Fruit fly (Drosophila melanogaster) whole organism, embryonic: Measurements from ENCODE around the gene CG33269.

Experiments used
- CG1024 ChIP-seq: fragments of 200-800 bp; sonication (Bioruptor generic); IDR thresholded peaks from 2 replicates; pipeline ENCODE4 v1.3.6; 2022; ENCODE audit warnings: missing biosample characterization, missing genetic modification characterization
- CG10654 ChIP-seq: fragments of 200-800 bp; sonication (Bioruptor generic); optimal IDR thresholded peaks from 2 replicates; lab custom pipeline; 2016; ENCODE audit warnings: missing biosample characterization, missing genetic modification characterization
- CG12104 ChIP-seq: fragments of 200-800 bp; sonication (Bioruptor generic); optimal IDR thresholded peaks from 3 replicates; lab custom pipeline; 2016; ENCODE audit warnings: missing biosample characterization, missing genetic modification characterization
- CG12659 ChIP-seq: fragments of 200-800 bp; sonication (Bioruptor generic); optimal IDR thresholded peaks from 3 replicates; lab custom pipeline; 2017; ENCODE audit warnings: mild to moderate bottlenecking, missing biosample characterization, missing genetic modification reagents, missing genetic modification characterization
- CG12769 ChIP-seq: fragments of 200-800 bp; sonication (Bioruptor generic); optimal IDR thresholded peaks from 2 replicates; lab custom pipeline; 2019; ENCODE audit warnings: missing biosample characterization, mild to moderate bottlenecking, missing genetic modification characterization, moderate library complexity
- CG13424 ChIP-seq: fragments of 200-800 bp; sonication (Bioruptor generic); optimal IDR thresholded peaks from 2 replicates; lab custom pipeline; 2019; ENCODE audit warnings: missing biosample characterization, mild to moderate bottlenecking, missing genetic modification characterization, moderate library complexity
- CG1529 ChIP-seq: fragments of 200-800 bp; sonication (Bioruptor generic); optimal IDR thresholded peaks from 3 replicates; lab custom pipeline; 2018; ENCODE audit warnings: missing biosample characterization, missing genetic modification characterization
- CG15479 ChIP-seq: fragments of 200-800 bp; sonication (Bioruptor generic); optimal IDR thresholded peaks from 3 replicates; lab custom pipeline; 2019; ENCODE audit warnings: missing biosample characterization, mild to moderate bottlenecking, missing genetic modification characterization, moderate library complexity
- CG15601 ChIP-seq: fragments of 200-800 bp; sonication (Bioruptor generic); optimal IDR thresholded peaks from 3 replicates; lab custom pipeline; 2019; ENCODE audit warnings: missing biosample characterization, mild to moderate bottlenecking, missing genetic modification characterization, moderate library complexity
- CG2116 ChIP-seq: fragments of 200-800 bp; sonication (Bioruptor generic); optimal IDR thresholded peaks from 3 replicates; lab custom pipeline; 2018; ENCODE audit warnings: missing biosample characterization, mild to moderate bottlenecking, missing genetic modification characterization
- CG2129 ChIP-seq: fragments of 200-800 bp; sonication (Bioruptor generic); IDR thresholded peaks from 2 replicates; pipeline ENCODE4 v1.3.6; 2022; ENCODE audit warnings: missing biosample characterization, missing genetic modification characterization; ENCODE audit not compliant: partially characterized antibody
- CG2202 ChIP-seq: fragments of 200-800 bp; sonication (Bioruptor generic); optimal IDR thresholded peaks from 2 replicates; lab custom pipeline; 2018; ENCODE audit warnings: missing biosample characterization, mild to moderate bottlenecking, missing genetic modification characterization
- CG2678 ChIP-seq: fragments of 200-800 bp; sonication (Bioruptor generic); optimal IDR thresholded peaks from 3 replicates; lab custom pipeline; 2019; ENCODE audit warnings: missing biosample characterization, mild to moderate bottlenecking, missing genetic modification characterization, moderate library complexity
- CG31441 ChIP-seq: fragments of 200-800 bp; sonication (Bioruptor generic); IDR thresholded peaks from 2 replicates; pipeline ENCODE4 v1.3.6; 2022; ENCODE audit warnings: missing biosample characterization, missing genetic modification characterization
- CG32532 ChIP-seq: fragments of 200-800 bp; sonication (Bioruptor generic); IDR thresholded peaks from 2 replicates; pipeline ENCODE4 v1.3.6; 2022; ENCODE audit warnings: missing biosample characterization, missing genetic modification characterization
- CG8388 ChIP-seq: fragments of 200-800 bp; sonication (Bioruptor generic); optimal IDR thresholded peaks from 2 replicates; lab custom pipeline; 2019; ENCODE audit warnings: missing biosample characterization, mild to moderate bottlenecking, missing genetic modification characterization, moderate library complexity
- CG9437 ChIP-seq: fragments of 200-800 bp; sonication (Bioruptor generic); optimal IDR thresholded peaks from 2 replicates; lab custom pipeline; 2018; ENCODE audit warnings: missing biosample characterization, mild to moderate bottlenecking, missing genetic modification characterization
- CG9727 ChIP-seq: fragments of 200-800 bp; sonication (Bioruptor generic); optimal IDR thresholded peaks from 3 replicates; lab custom pipeline; 2017; ENCODE audit warnings: missing biosample characterization, mild to moderate bottlenecking, missing genetic modification characterization
- CrebB ChIP-seq: fragments of 200-800 bp; sonication (Bioruptor generic); optimal IDR thresholded peaks from 3 replicates; lab custom pipeline; 2018; ENCODE audit warnings: missing biosample characterization, mild to moderate bottlenecking, missing genetic modification characterization
- Deaf1 ChIP-seq: fragments of 200-800 bp; optimal IDR thresholded peaks from 3 replicates; lab custom pipeline; 2019; ENCODE audit warnings: missing biosample characterization, mild to moderate bottlenecking, missing genetic modification characterization, moderate library complexity
- Doc2 ChIP-seq: fragments of 200-800 bp; sonication (Bioruptor generic); IDR thresholded peaks from 2 replicates; pipeline ENCODE4 v1.3.6; 2022; ENCODE audit warnings: missing biosample characterization, missing genetic modification characterization
- Doc3 ChIP-seq: fragments of 200-800 bp; sonication (Bioruptor generic); IDR thresholded peaks from 3 replicates; pipeline ENCODE4 v1.3.6; 2022; ENCODE audit warnings: missing biosample characterization, missing genetic modification characterization; ENCODE audit not compliant: partially characterized antibody
- Dref ChIP-seq: fragments of 200-800 bp; sonication (Bioruptor generic); IDR thresholded peaks from 2 replicates; pipeline ENCODE4 v1.3.6; 2022; ENCODE audit warnings: missing biosample characterization, missing genetic modification characterization
- E2f1 ChIP-seq: fragments of 200-800 bp; sonication (Bioruptor generic); IDR thresholded peaks from 2 replicates; pipeline ENCODE4 v1.3.6; 2022; ENCODE audit warnings: missing biosample characterization, missing genetic modification characterization
- Ets97D ChIP-seq: fragments of 200-800 bp; sonication (Bioruptor generic); optimal IDR thresholded peaks from 3 replicates; lab custom pipeline; 2016; ENCODE audit warnings: missing biosample characterization, missing genetic modification characterization
- HLH54F ChIP-seq: fragments of 200-800 bp; sonication (Bioruptor generic); optimal IDR thresholded peaks from 3 replicates; lab custom pipeline; 2016; ENCODE audit warnings: missing biosample characterization, missing genetic modification characterization
- Hr51 ChIP-seq, 2 experiments: fragments of 200-800 bp; sonication (Bioruptor generic); optimal IDR thresholded peaks; 2 replicates in 1 of 2; 3 replicates in 1 of 2; lab custom pipeline; 2016 to 2018; ENCODE audit warnings: missing biosample characterization in 2 of 2, missing genetic modification characterization in 2 of 2, mild to moderate bottlenecking in 1 of 2, moderate library complexity in 1 of 2
- NC2α ChIP-seq: fragments of 200-800 bp; sonication (Bioruptor generic); optimal IDR thresholded peaks from 2 replicates; lab custom pipeline; 2016; ENCODE audit warnings: missing biosample characterization, missing genetic modification characterization
- PHDP ChIP-seq: fragments of 200-800 bp; sonication (Bioruptor generic); optimal IDR thresholded peaks from 3 replicates; lab custom pipeline; 2018; ENCODE audit warnings: missing biosample characterization, mild to moderate bottlenecking, missing genetic modification characterization, moderate library complexity
- Ptx1 ChIP-seq: fragments of 200-800 bp; sonication (Bioruptor generic); IDR thresholded peaks from 2 replicates; pipeline ENCODE4 v1.3.6; 2022; ENCODE audit warnings: missing biosample characterization, missing genetic modification characterization
- Sin3A ChIP-seq: fragments of >200 bp; optimal IDR thresholded peaks from 2 replicates; lab custom pipeline; 2018
- Six4 ChIP-seq: fragments of 200-800 bp; sonication (Bioruptor generic); optimal IDR thresholded peaks from 2 replicates; lab custom pipeline; 2016; ENCODE audit warnings: missing biosample characterization, missing genetic modification characterization
- Sox102F ChIP-seq: fragments of 200-800 bp; sonication (Bioruptor generic); optimal IDR thresholded peaks from 2 replicates; lab custom pipeline; 2018; ENCODE audit warnings: missing biosample characterization, mild to moderate bottlenecking, missing genetic modification characterization, moderate library complexity
- az2 ChIP-seq: fragments of 200-800 bp; sonication (Bioruptor generic); optimal IDR thresholded peaks from 3 replicates; lab custom pipeline; 2016; ENCODE audit warnings: missing biosample characterization, missing genetic modification characterization
- chm ChIP-seq: fragments of 200-800 bp; sonication (Bioruptor generic); IDR thresholded peaks from 2 replicates; pipeline ENCODE4 v1.3.6; 2022; ENCODE audit warnings: missing biosample characterization, missing genetic modification characterization
- dmrt11E ChIP-seq: fragments of 200-800 bp; sonication (Bioruptor generic); optimal IDR thresholded peaks from 3 replicates; lab custom pipeline; 2018; ENCODE audit warnings: missing biosample characterization, mild to moderate bottlenecking, missing genetic modification characterization, moderate library complexity
- en ChIP-seq: fragments of 200-800 bp; sonication (Bioruptor generic); optimal IDR thresholded peaks from 2 replicates; lab custom pipeline; 2016; ENCODE audit warnings: missing biosample characterization, missing genetic modification characterization
- fd64A ChIP-seq: fragments of 200-800 bp; sonication (Bioruptor generic); optimal IDR thresholded peaks from 3 replicates; lab custom pipeline; 2018; ENCODE audit warnings: missing biosample characterization, mild to moderate bottlenecking, missing genetic modification characterization
- gt ChIP-seq: fragments of 200-800 bp; sonication (Bioruptor generic); IDR thresholded peaks from 2 replicates; pipeline ENCODE4 v1.3.6; 2022; ENCODE audit warnings: missing biosample characterization, missing genetic modification characterization
- hbn ChIP-seq: fragments of 200-800 bp; sonication (Bioruptor generic); IDR thresholded peaks from 2 replicates; pipeline ENCODE4 v1.3.6; 2022; ENCODE audit warnings: missing biosample characterization, missing genetic modification characterization; ENCODE audit not compliant: partially characterized antibody
- nerfin-2 ChIP-seq: fragments of 200-800 bp; sonication (Bioruptor generic); IDR thresholded peaks from 2 replicates; pipeline ENCODE4 v1.3.6; 2022; ENCODE audit warnings: missing biosample characterization, missing genetic modification characterization; ENCODE audit not compliant: partially characterized antibody
- odd ChIP-seq: fragments of 200-800 bp; sonication (Bioruptor generic); optimal IDR thresholded peaks from 2 replicates; lab custom pipeline; 2017; ENCODE audit warnings: missing biosample characterization, mild to moderate bottlenecking, missing genetic modification characterization
- psq ChIP-seq: fragments of 200-800 bp; sonication (Bioruptor generic); optimal IDR thresholded peaks from 2 replicates; lab custom pipeline; 2017; ENCODE audit warnings: missing biosample characterization, missing genetic modification characterization
- pum ChIP-seq: fragments of 200-800 bp; sonication (Bioruptor generic); optimal IDR thresholded peaks from 2 replicates; lab custom pipeline; 2016; ENCODE audit warnings: missing biosample characterization, missing genetic modification characterization
- sd ChIP-seq: fragments of 200-800 bp; sonication (Bioruptor generic); optimal IDR thresholded peaks from 3 replicates; lab custom pipeline; 2018; ENCODE audit warnings: missing biosample characterization, mild to moderate bottlenecking, missing genetic modification characterization, moderate library complexity
- tll ChIP-seq, 2 experiments: fragments of 200-800 bp in 1 of 2; fragments of >200 bp in 1 of 2; sonication (Bioruptor generic) in 1 of 2; optimal IDR thresholded peaks; 2 replicates each; lab custom pipeline; 2017 to 2019; ENCODE audit warnings: missing biosample characterization in 2 of 2, missing genetic modification characterization in 2 of 2, mild to moderate bottlenecking in 1 of 2, moderate library complexity in 1 of 2
- vvl ChIP-seq: fragments of 200-800 bp; sonication (Bioruptor generic); IDR thresholded peaks from 2 replicates; pipeline ENCODE4 v1.3.6; 2022; ENCODE audit warnings: missing biosample characterization, missing genetic modification characterization
- wdn ChIP-seq: fragments of 200-800 bp; sonication (Bioruptor generic); IDR thresholded peaks from 2 replicates; pipeline ENCODE4 v1.3.6; 2022; ENCODE audit warnings: missing biosample characterization, missing genetic modification characterization

CG33269 gene

DNA sequence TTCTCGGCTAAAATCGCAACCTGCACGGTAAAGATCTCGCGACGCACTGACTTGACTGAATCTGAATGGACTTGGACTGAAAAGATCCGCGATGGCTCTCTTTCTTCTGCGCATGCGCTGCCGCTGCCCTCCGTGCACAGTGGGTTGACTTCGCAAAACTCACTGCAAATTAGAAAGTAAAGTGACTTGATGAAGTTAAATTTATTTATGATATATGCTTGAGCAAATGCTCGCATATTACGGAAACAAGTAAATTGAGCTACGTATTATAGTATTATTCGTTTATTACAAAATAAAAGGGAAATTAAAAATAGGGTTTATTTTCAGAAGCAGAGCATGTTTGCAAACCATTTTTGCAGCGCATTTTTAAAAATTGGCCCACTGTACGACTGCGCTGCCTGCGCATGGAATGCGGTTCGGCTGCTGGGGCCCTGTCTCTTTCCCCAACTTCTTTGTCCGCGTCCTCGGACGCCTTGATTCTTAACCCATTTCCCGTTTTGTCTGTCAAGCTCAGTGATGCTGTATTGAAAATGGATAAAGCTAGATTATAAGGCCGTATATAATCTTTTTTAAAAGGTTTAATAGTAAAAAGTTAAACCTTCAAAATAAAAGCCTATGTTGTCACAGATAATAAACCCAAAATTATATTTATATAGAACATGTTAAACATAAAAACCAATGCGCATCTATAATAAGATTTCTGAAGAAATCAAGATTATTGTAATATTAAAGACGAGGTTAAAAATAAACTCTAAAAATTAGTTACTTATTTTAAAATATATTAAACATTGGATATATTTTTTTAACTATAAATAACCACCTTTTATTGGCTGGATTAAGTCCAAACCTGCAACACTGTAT is 6.0 kb upstream of the CG33269 start, which contains the start of gene rt (continued):
- TF ChIP-seq az2 (GFP tag; lab: Kevin White, UChicago) (peak; percentile 35), CG10654 (GFP tag; lab: Kevin White, UChicago) (peak; percentile 4), CG12659 (GFP tag; lab: Kevin White, UChicago) (peak; percentile 32), CG1529 (peak; percentile 56), CrebB (tag; lab: Kevin White, UChicago) (no peak), pum (GFP tag; lab: Kevin White, UChicago) (peak; percentile 40), hbn (GFP tag; lab: Robert Waterston, UW) (no peak), dmrt11E (tag; lab: Kevin White, UChicago) (peak; percentile 83), Ets97D (GFP tag; lab: Kevin White, UChicago) (no peak), vvl (GFP tag; lab: Robert Waterston, UW) (no peak), Ptx1 (GFP tag; lab: Robert Waterston, UW) (no peak; the same call in 1 of the 2 replicates), NC2α (no peak), Dref (GFP tag; lab: Robert Waterston, UW) (no peak), CG9727 (GFP tag; lab: Kevin White, UChicago) (peak; percentile 64), CG9437 (peak; percentile 21), Sin3A (no peak), HLH54F (GFP tag; lab: Kevin White, UChicago) (no peak), odd (GFP tag; lab: Kevin White, UChicago) (peak; percentile 25), chm (GFP tag; lab: Robert Waterston, UW) (no peak), wdn (GFP tag; lab: Robert Waterston, UW) (no peak), Sox102F (GFP tag; lab: Kevin White, UChicago) (peak; percentile 41), PHDP (tag; lab: Kevin White, UChicago) (peak; percentile 41), CG15601 (peak; percentile 53), Hr51 (GFP tag; optimal IDR thresholded peaks at IDR 0.05; lab: Kevin White, UChicago) (peak in 1 of 2 experiments; percentile 58), CG13424 (tag; lab: Kevin White, UChicago) (peak; percentile 70), psq (GFP tag; lab: Kevin White, UChicago) (peak; percentile 9), CG2678 (peak; percentile 68), CG32532 (peak; percentile 32; the same call in 1 of the 2 replicates), fd64A (GFP tag; lab: Kevin White, UChicago) (peak; percentile 24), gt (GFP tag; lab: Robert Waterston, UW) (no peak), CG12104 (no peak), tll (GFP tag; optimal IDR thresholded peaks at IDR 0.05; lab: Kevin White, UChicago) (no peak), nerfin-2 (no peak), CG2129 (no peak), CG2202 (tag; lab: Kevin White, UChicago) (peak; percentile 55), CG1024 (0 out of 2 replicates have a peak, but pooled peaks have one; percentile 36), CG31441 (GFP tag; lab: Robert Waterston, UW) (peak; percentile 59), en (GFP tag; lab: Kevin White, UChicago) (no peak), CG12769 (tag; lab: Kevin White, UChicago) (no peak), Doc3 (no peak), Deaf1 (tag; lab: Kevin White, UChicago) (peak; percentile 6), CG15479 (GFP tag; lab: Kevin White, UChicago) (no peak), E2f1 (0 out of 2 replicates have a peak, but pooled peaks have one; percentile 51), Six4 (peak; percentile 41), CG8388 (GFP tag; lab: Kevin White, UChicago) (peak; percentile 64), sd (tag; lab: Kevin White, UChicago) (peak; percentile 90), CG2116 (peak; percentile 0), Doc2 (GFP tag; lab: Robert Waterston, UW) (no peak)
